Fruit fly (Drosophila melanogaster) whole organism, embryonic: Measurements from ENCODE around the gene eEF1alpha2.
A peak's percentile ranks its signal among the peaks of the same experiment; 100 is the strongest.

ENCODE experiments used
- ATbp ChIP-seq: fragments of 200-800 bp; sonication (Bioruptor generic); optimal IDR thresholded peaks from 2 replicates; lab custom pipeline; 2017; ENCODE audit warnings: missing biosample characterization, mild to moderate bottlenecking, missing genetic modification characterization, missing genetic modification reagents
- Adf1 ChIP-seq: fragments of 200-800 bp; sonication (Bioruptor generic); IDR thresholded peaks from 2 replicates; pipeline ENCODE4 v1.3.6; 2022; ENCODE audit warnings: missing biosample characterization, missing genetic modification characterization
- Bgb ChIP-seq: fragments of 200-800 bp; sonication (Bioruptor generic); IDR thresholded peaks from 2 replicates; pipeline ENCODE4 v1.3.6; 2022; ENCODE audit warnings: missing biosample characterization, missing genetic modification characterization; ENCODE audit not compliant: partially characterized antibody
- CG11695 ChIP-seq: fragments of 200-800 bp; sonication (Bioruptor generic); IDR thresholded peaks from 3 replicates; pipeline ENCODE4 v1.3.6; 2022; ENCODE audit warnings: missing biosample characterization, missing genetic modification characterization
- CG12104 ChIP-seq: fragments of 200-800 bp; sonication (Bioruptor generic); optimal IDR thresholded peaks from 3 replicates; lab custom pipeline; 2016; ENCODE audit warnings: missing biosample characterization, missing genetic modification characterization
- CG12155 ChIP-seq: fragments of 200-800 bp; sonication (Bioruptor generic); optimal IDR thresholded peaks from 3 replicates; lab custom pipeline; 2016; ENCODE audit warnings: missing biosample characterization, missing genetic modification characterization
- CG13287 ChIP-seq: fragments of 200-800 bp; sonication (Bioruptor generic); IDR thresholded peaks from 2 replicates; pipeline ENCODE4 v1.3.6; 2022; ENCODE audit warnings: missing biosample characterization, missing genetic modification characterization; ENCODE audit not compliant: partially characterized antibody
- CG15514 ChIP-seq: fragments of 200-800 bp; sonication (Bioruptor generic); optimal IDR thresholded peaks from 3 replicates; lab custom pipeline; 2017; ENCODE audit warnings: missing biosample characterization, missing genetic modification characterization, mild to moderate bottlenecking, moderate library complexity, missing genetic modification reagents
- CG15601 ChIP-seq: fragments of 200-800 bp; sonication (Bioruptor generic); optimal IDR thresholded peaks from 3 replicates; lab custom pipeline; 2019; ENCODE audit warnings: missing biosample characterization, mild to moderate bottlenecking, missing genetic modification characterization, moderate library complexity
- CG18262 ChIP-seq: fragments of 200-800 bp; optimal IDR thresholded peaks from 3 replicates; lab custom pipeline; 2019; ENCODE audit warnings: missing biosample characterization, mild to moderate bottlenecking, missing genetic modification characterization, moderate library complexity
- CG18764 ChIP-seq: fragments of 200-800 bp; sonication (Bioruptor generic); optimal IDR thresholded peaks from 3 replicates; lab custom pipeline; 2016; ENCODE audit warnings: missing biosample characterization, missing genetic modification characterization
- CG2129 ChIP-seq: fragments of 200-800 bp; sonication (Bioruptor generic); IDR thresholded peaks from 2 replicates; pipeline ENCODE4 v1.3.6; 2022; ENCODE audit warnings: missing biosample characterization, missing genetic modification characterization; ENCODE audit not compliant: partially characterized antibody
- CG2202 ChIP-seq: fragments of 200-800 bp; sonication (Bioruptor generic); optimal IDR thresholded peaks from 2 replicates; lab custom pipeline; 2018; ENCODE audit warnings: missing biosample characterization, mild to moderate bottlenecking, missing genetic modification characterization
- CG30403 ChIP-seq: fragments of 200-800 bp; sonication (Bioruptor generic); optimal IDR thresholded peaks from 3 replicates; lab custom pipeline; 2016; ENCODE audit warnings: missing biosample characterization, missing genetic modification characterization
- CG32532 ChIP-seq: fragments of 200-800 bp; sonication (Bioruptor generic); IDR thresholded peaks from 2 replicates; pipeline ENCODE4 v1.3.6; 2022; ENCODE audit warnings: missing biosample characterization, missing genetic modification characterization
- CG3995 ChIP-seq: fragments of 200-800 bp; sonication (Bioruptor generic); optimal IDR thresholded peaks from 3 replicates; lab custom pipeline; 2016; ENCODE audit warnings: missing biosample characterization, missing genetic modification characterization
- CG42726 ChIP-seq: fragments of 200-800 bp; sonication (Bioruptor generic); IDR thresholded peaks from 2 replicates; pipeline ENCODE4 v1.3.6; 2022; ENCODE audit warnings: missing biosample characterization, missing genetic modification characterization; ENCODE audit not compliant: partially characterized antibody
- CG43689 ChIP-seq: fragments of 200-800 bp; sonication (Bioruptor generic); IDR thresholded peaks from 2 replicates; pipeline ENCODE4 v1.3.6; 2022; ENCODE audit warnings: missing biosample characterization, missing genetic modification characterization
- CG4617 ChIP-seq: fragments of 200-800 bp; sonication (Bioruptor generic); optimal IDR thresholded peaks from 3 replicates; lab custom pipeline; 2016; ENCODE audit warnings: missing biosample characterization, missing genetic modification characterization, borderline replicate concordance
- CG5245 ChIP-seq: fragments of 200-800 bp; sonication (Bioruptor generic); optimal IDR thresholded peaks from 3 replicates; lab custom pipeline; 2016; ENCODE audit warnings: missing biosample characterization, missing genetic modification characterization
- CG6791 ChIP-seq: fragments of 200-800 bp; sonication (Bioruptor generic); IDR thresholded peaks from 3 replicates; pipeline ENCODE4 v1.3.6; 2022; ENCODE audit warnings: missing biosample characterization, missing genetic modification characterization; ENCODE audit not compliant: partially characterized antibody
- CG8359 ChIP-seq: fragments of 200-800 bp; sonication (Bioruptor generic); optimal IDR thresholded peaks from 2 replicates; lab custom pipeline; 2017; ENCODE audit warnings: missing biosample characterization, mild to moderate bottlenecking, missing genetic modification characterization, borderline replicate concordance
- CG9817 ChIP-seq: fragments of 200-800 bp; sonication (Bioruptor generic); optimal IDR thresholded peaks from 2 replicates; lab custom pipeline; 2018; ENCODE audit warnings: missing biosample characterization, mild to moderate bottlenecking, missing genetic modification characterization, moderate library complexity
- CHES-1-like ChIP-seq: fragments of 200-800 bp; sonication (Bioruptor generic); optimal IDR thresholded peaks from 2 replicates; lab custom pipeline; 2016; ENCODE audit warnings: missing biosample characterization, missing genetic modification characterization
- Dek ChIP-seq: fragments of 200-800 bp; sonication (Bioruptor generic); optimal IDR thresholded peaks from 3 replicates; lab custom pipeline; 2019; ENCODE audit warnings: missing biosample characterization, mild to moderate bottlenecking, missing genetic modification characterization, moderate library complexity
- Dref ChIP-seq: fragments of 200-800 bp; sonication (Bioruptor generic); IDR thresholded peaks from 2 replicates; pipeline ENCODE4 v1.3.6; 2022; ENCODE audit warnings: missing biosample characterization, missing genetic modification characterization
- Hey ChIP-seq: fragments of 200-800 bp; sonication (Bioruptor generic); optimal IDR thresholded peaks from 3 replicates; lab custom pipeline; 2018; ENCODE audit warnings: missing biosample characterization, mild to moderate bottlenecking, missing genetic modification characterization
- Hmr ChIP-seq: fragments of 200-800 bp; sonication (Bioruptor generic); optimal IDR thresholded peaks from 3 replicates; lab custom pipeline; 2017; ENCODE audit warnings: mild to moderate bottlenecking, missing biosample characterization, missing genetic modification reagents, missing genetic modification characterization
- Lim3 ChIP-seq: fragments of 200-800 bp; sonication (Bioruptor generic); IDR thresholded peaks from 2 replicates; pipeline ENCODE4 v1.3.6; 2022; ENCODE audit warnings: missing biosample characterization, missing genetic modification characterization
- Mad ChIP-seq: fragments of 200-800 bp; sonication (Bioruptor generic); optimal IDR thresholded peaks from 2 replicates; lab custom pipeline; 2016; ENCODE audit warnings: missing biosample characterization, missing genetic modification characterization
- Oaz ChIP-seq: fragments of 200-800 bp; sonication (Bioruptor generic); IDR thresholded peaks from 2 replicates; pipeline ENCODE4 v1.3.6; 2022; ENCODE audit warnings: missing biosample characterization, missing genetic modification characterization
- Spps ChIP-seq: fragments of 200-800 bp; sonication (Bioruptor generic); optimal IDR thresholded peaks from 2 replicates; lab custom pipeline; 2018; ENCODE audit warnings: missing biosample characterization, mild to moderate bottlenecking, missing genetic modification characterization
- Sry-β ChIP-seq: fragments of 200-800 bp; sonication (Bioruptor generic); optimal IDR thresholded peaks from 2 replicates; lab custom pipeline; 2018; ENCODE audit warnings: missing biosample characterization, mild to moderate bottlenecking, missing genetic modification characterization, moderate library complexity
- Stat92E ChIP-seq, 3 experiments: fragments of >200 bp in 2 of 3; fragments of 200-800 bp in 1 of 3; sonication (Bioruptor generic) in 1 of 3; optimal IDR thresholded peaks; 2 replicates each; lab custom pipeline; 2017 to 2019; ENCODE audit warnings: missing biosample characterization in 3 of 3, missing genetic modification characterization in 3 of 3, mild to moderate bottlenecking in 1 of 3, moderate library complexity in 1 of 3
- br ChIP-seq: fragments of >200 bp; optimal IDR thresholded peaks from 2 replicates; lab custom pipeline; 2017
- bsh ChIP-seq, 2 experiments: fragments of 200-800 bp; sonication (Bioruptor generic); optimal IDR thresholded peaks; 2 replicates each; lab custom pipeline; 2017 to 2018; ENCODE audit warnings: mild to moderate bottlenecking in 2 of 2, missing biosample characterization in 2 of 2, missing genetic modification characterization in 2 of 2, moderate library complexity in 1 of 2
- chif ChIP-seq, 2 experiments: fragments of 200-800 bp; sonication (Bioruptor generic); optimal IDR thresholded peaks; 3 replicates each; lab custom pipeline; 2016; ENCODE audit warnings: missing biosample characterization in 2 of 2, missing genetic modification characterization in 2 of 2
- chm ChIP-seq: fragments of 200-800 bp; sonication (Bioruptor generic); IDR thresholded peaks from 2 replicates; pipeline ENCODE4 v1.3.6; 2022; ENCODE audit warnings: missing biosample characterization, missing genetic modification characterization
- corto ChIP-seq: fragments of 200-800 bp; sonication (Bioruptor generic); optimal IDR thresholded peaks from 2 replicates; lab custom pipeline; 2016; ENCODE audit warnings: missing biosample characterization, mild to moderate bottlenecking, missing genetic modification characterization, moderate library complexity
- dimm ChIP-seq: fragments of 200-800 bp; sonication (Bioruptor generic); IDR thresholded peaks from 2 replicates; pipeline ENCODE4 v1.3.6; 2022; ENCODE audit warnings: missing biosample characterization, missing genetic modification characterization
- gce ChIP-seq: fragments of 200-800 bp; sonication (Bioruptor generic); IDR thresholded peaks from 3 replicates; pipeline ENCODE4 v1.3.6; 2022; ENCODE audit warnings: missing biosample characterization, missing genetic modification characterization
- hkb ChIP-seq, 2 experiments: fragments of 200-800 bp in 1 of 2; fragments of >200 bp in 1 of 2; sonication (Bioruptor generic) in 1 of 2; IDR thresholded peaks in 1 of 2; optimal IDR thresholded peaks in 1 of 2; 2 replicates each; pipeline versions ENCODE4 v1.3.6 to Lab custom; 2017 to 2022; ENCODE audit warnings: missing biosample characterization in 1 of 2, missing genetic modification characterization in 1 of 2
- maf-S ChIP-seq: fragments of 200-800 bp; sonication (Bioruptor generic); optimal IDR thresholded peaks from 2 replicates; lab custom pipeline; 2016; ENCODE audit warnings: missing biosample characterization, missing genetic modification characterization
- mam ChIP-seq: fragments of 200-800 bp; sonication (Bioruptor generic); optimal IDR thresholded peaks from 3 replicates; lab custom pipeline; 2016; ENCODE audit warnings: missing biosample characterization, missing genetic modification characterization
- peb ChIP-seq: fragments of 200-800 bp; sonication (Bioruptor generic); IDR thresholded peaks from 2 replicates; pipeline ENCODE4 v1.3.6; 2022; ENCODE audit warnings: missing biosample characterization, missing genetic modification characterization
- pfk ChIP-seq: fragments of 200-800 bp; sonication (Bioruptor generic); optimal IDR thresholded peaks from 2 replicates; lab custom pipeline; 2018; ENCODE audit warnings: missing biosample characterization, mild to moderate bottlenecking, missing genetic modification characterization, moderate library complexity
- pita ChIP-seq: fragments of 200-800 bp; sonication (Bioruptor generic); optimal IDR thresholded peaks from 2 replicates; lab custom pipeline; 2017; ENCODE audit warnings: missing biosample characterization, mild to moderate bottlenecking, missing genetic modification characterization
- pnt ChIP-seq: fragments of 200-800 bp; sonication (Bioruptor generic); optimal IDR thresholded peaks from 3 replicates; lab custom pipeline; 2016; ENCODE audit warnings: missing biosample characterization, missing genetic modification characterization
- sens-2 ChIP-seq: fragments of 200-800 bp; sonication (Bioruptor generic); IDR thresholded peaks from 2 replicates; pipeline ENCODE4 v1.3.6; 2022; ENCODE audit warnings: missing biosample characterization, missing genetic modification characterization
- sim ChIP-seq: fragments of 200-800 bp; sonication (Bioruptor generic); IDR thresholded peaks from 2 replicates; pipeline ENCODE4 v1.3.6; 2022; ENCODE audit warnings: missing biosample characterization, missing genetic modification characterization
- tx ChIP-seq: fragments of 200-800 bp; sonication (Bioruptor generic); optimal IDR thresholded peaks from 2 replicates; lab custom pipeline; 2016; ENCODE audit warnings: missing biosample characterization, missing genetic modification characterization

eEF1alpha2 gene

dm6 chr3R:31709142-31709541 is 29.1 kb upstream of the eEF1alpha2 start (continued):
- TF ChIP-seq CG42726 (no peak), corto (GFP tag; lab: Kevin White, UChicago) (no peak), dimm (no peak), CG3995 (GFP tag; lab: Kevin White, UChicago) (no peak), Sry-β (GFP tag; lab: Kevin White, UChicago) (no peak), CG4617 (no peak), Adf1 (GFP tag; lab: Robert Waterston, UW) (no peak), br (lab: Kevin White, UChicago) (no peak), CG2129 (GFP tag; lab: Robert Waterston, UW) (no peak), mam (GFP tag; lab: Kevin White, UChicago) (no peak), CHES-1-like (GFP tag; lab: Kevin White, UChicago) (no peak), bsh (GFP tag; optimal IDR thresholded peaks at IDR 0.05; lab: Kevin White, UChicago) (peak; percentile 13 to 40), CG32532 (GFP tag; lab: Robert Waterston, UW) (peak; percentile 50; the same call in 1 of the 2 replicates), Dek (tag; lab: Kevin White, UChicago) (no peak), Hmr (GFP tag; lab: Kevin White, UChicago) (no peak), CG2202 (no peak), CG6791 (GFP tag; lab: Robert Waterston, UW) (no peak), CG15601 (tag; lab: Kevin White, UChicago) (peak; percentile 10), pnt (no peak), maf-S (GFP tag; lab: Kevin White, UChicago) (no peak), ATbp (GFP tag; lab: Kevin White, UChicago) (peak; percentile 1), CG11695 (GFP tag; lab: Robert Waterston, UW) (no peak), CG13287 (GFP tag; lab: Robert Waterston, UW) (no peak), chif (GFP tag; optimal IDR thresholded peaks at IDR 0.05; lab: Kevin White, UChicago) (no peak), hkb (optimal IDR thresholded peaks at IDR 0.05; lab: Kevin White, UChicago) (no peak), hkb (GFP tag; IDR thresholded peaks at IDR 0.05; lab: Robert Waterston, UW) (peak; percentile 32; the same call in 1 of the 2 replicates), CG15514 (GFP tag; lab: Kevin White, UChicago) (no peak), CG12155 (no peak), gce (GFP tag; lab: Robert Waterston, UW) (peak; percentile 42; the same call in 2 of the 3 replicates), Dref (no peak), Oaz (GFP tag; lab: Robert Waterston, UW) (no peak), sim (GFP tag; lab: Robert Waterston, UW) (no peak), Bgb (GFP tag; lab: Robert Waterston, UW) (no peak), CG5245 (GFP tag; lab: Kevin White, UChicago) (no peak), Spps (tag; lab: Kevin White, UChicago) (no peak), CG30403 (GFP tag; lab: Kevin White, UChicago) (no peak), chm (GFP tag; lab: Robert Waterston, UW) (no peak), pita (no peak), Mad (GFP tag; lab: Kevin White, UChicago) (no peak), pfk (GFP tag; lab: Kevin White, UChicago) (no peak), Hey (tag; lab: Kevin White, UChicago) (no peak), CG43689 (GFP tag; lab: Robert Waterston, UW) (no peak), peb (GFP tag; lab: Robert Waterston, UW) (no peak), Stat92E (GFP tag; optimal IDR thresholded peaks at IDR 0.05; lab: Kevin White, UChicago) (no peak), Lim3 (GFP tag; lab: Robert Waterston, UW) (no peak), CG18262 (no peak), sens-2 (GFP tag; lab: Robert Waterston, UW) (no peak), CG12104 (GFP tag; lab: Kevin White, UChicago) (no peak), CG8359 (GFP tag; lab: Kevin White, UChicago) (no peak), CG9817 (tag; lab: Kevin White, UChicago) (no peak), tx (GFP tag; lab: Kevin White, UChicago) (no peak), CG18764 (no peak)
